Fruit fly (Drosophila melanogaster) whole organism, embryonic: Measurements from ENCODE around the gene Eig71Ec.

Source experiments
- Bdp1 ChIP-seq: fragments of 200-800 bp; sonication (Bioruptor generic); optimal IDR thresholded peaks from 3 replicates; lab custom pipeline; 2016; ENCODE audit warnings: missing biosample characterization, missing genetic modification characterization
- BtbVII ChIP-seq: fragments of 200-800 bp; sonication (Bioruptor generic); optimal IDR thresholded peaks from 3 replicates; lab custom pipeline; 2017; ENCODE audit warnings: missing biosample characterization, mild to moderate bottlenecking, missing genetic modification characterization
- CG12659 ChIP-seq: fragments of 200-800 bp; sonication (Bioruptor generic); optimal IDR thresholded peaks from 3 replicates; lab custom pipeline; 2017; ENCODE audit warnings: mild to moderate bottlenecking, missing biosample characterization, missing genetic modification reagents, missing genetic modification characterization
- CG12942 ChIP-seq: fragments of 200-800 bp; sonication (Bioruptor generic); optimal IDR thresholded peaks from 3 replicates; lab custom pipeline; 2016; ENCODE audit warnings: missing biosample characterization, missing genetic modification characterization
- CG14667 ChIP-seq: fragments of 200-800 bp; sonication (Bioruptor generic); IDR thresholded peaks from 2 replicates; pipeline ENCODE4 v1.3.6; 2022; ENCODE audit warnings: missing biosample characterization, missing genetic modification characterization
- CG14965 ChIP-seq: fragments of 200-800 bp; sonication (Bioruptor generic); optimal IDR thresholded peaks from 2 replicates; lab custom pipeline; 2016; ENCODE audit warnings: missing biosample characterization, missing genetic modification characterization, borderline replicate concordance
- CG15269 ChIP-seq: fragments of 200-800 bp; sonication (Bioruptor generic); optimal IDR thresholded peaks from 2 replicates; lab custom pipeline; 2018; ENCODE audit warnings: missing biosample characterization, mild to moderate bottlenecking, missing genetic modification characterization, moderate library complexity
- CG1602 ChIP-seq: fragments of 200-800 bp; sonication (Bioruptor generic); optimal IDR thresholded peaks from 3 replicates; lab custom pipeline; 2016; ENCODE audit warnings: missing biosample characterization, missing genetic modification characterization
- CG17361 ChIP-seq: fragments of 200-800 bp; sonication (Bioruptor generic); IDR thresholded peaks from 3 replicates; pipeline ENCODE4 v1.3.6; 2022; ENCODE audit warnings: missing biosample characterization, missing genetic modification characterization
- CG17612 ChIP-seq: fragments of 200-800 bp; sonication (Bioruptor generic); IDR thresholded peaks from 2 replicates; pipeline ENCODE4 v1.3.6; 2022; ENCODE audit warnings: missing biosample characterization, missing genetic modification characterization
- CG2712 ChIP-seq: fragments of 200-800 bp; optimal IDR thresholded peaks from 3 replicates; lab custom pipeline; 2019; ENCODE audit warnings: missing biosample characterization, mild to moderate bottlenecking, missing genetic modification characterization, moderate library complexity
- CG2889 ChIP-seq: fragments of 200-800 bp; sonication (Bioruptor generic); IDR thresholded peaks from 3 replicates; pipeline ENCODE4 v1.3.6; 2022; ENCODE audit warnings: missing biosample characterization, missing genetic modification characterization
- CG31441 ChIP-seq: fragments of 200-800 bp; sonication (Bioruptor generic); IDR thresholded peaks from 2 replicates; pipeline ENCODE4 v1.3.6; 2022; ENCODE audit warnings: missing biosample characterization, missing genetic modification characterization
- CG3163 ChIP-seq: fragments of 200-800 bp; sonication (Bioruptor generic); optimal IDR thresholded peaks from 3 replicates; lab custom pipeline; 2016; ENCODE audit warnings: missing biosample characterization, missing genetic modification characterization
- CG32532 ChIP-seq: fragments of 200-800 bp; sonication (Bioruptor generic); IDR thresholded peaks from 2 replicates; pipeline ENCODE4 v1.3.6; 2022; ENCODE audit warnings: missing biosample characterization, missing genetic modification characterization
- CG3407 ChIP-seq: fragments of 200-800 bp; sonication (Bioruptor generic); optimal IDR thresholded peaks from 2 replicates; lab custom pipeline; 2018; ENCODE audit warnings: missing biosample characterization, mild to moderate bottlenecking, missing genetic modification characterization
- CG34224 ChIP-seq: fragments of 200-800 bp; sonication (Bioruptor generic); IDR thresholded peaks from 3 replicates; pipeline ENCODE4 v1.3.6; 2022; ENCODE audit warnings: missing biosample characterization, missing genetic modification characterization; ENCODE audit not compliant: partially characterized antibody
- CG5245 ChIP-seq: fragments of 200-800 bp; sonication (Bioruptor generic); optimal IDR thresholded peaks from 3 replicates; lab custom pipeline; 2016; ENCODE audit warnings: missing biosample characterization, missing genetic modification characterization
- CG6689 ChIP-seq: fragments of 200-800 bp; sonication (Bioruptor generic); IDR thresholded peaks from 2 replicates; pipeline ENCODE4 v1.3.6; 2022; ENCODE audit warnings: missing biosample characterization, missing genetic modification characterization
- CG7839 ChIP-seq: fragments of 200-800 bp; sonication (Bioruptor generic); optimal IDR thresholded peaks from 3 replicates; lab custom pipeline; 2018; ENCODE audit warnings: missing biosample characterization, mild to moderate bottlenecking, missing genetic modification characterization, moderate library complexity
- CG8388 ChIP-seq: fragments of 200-800 bp; sonication (Bioruptor generic); optimal IDR thresholded peaks from 2 replicates; lab custom pipeline; 2019; ENCODE audit warnings: missing biosample characterization, mild to moderate bottlenecking, missing genetic modification characterization, moderate library complexity
- CG9215 ChIP-seq: fragments of 200-800 bp; sonication (Bioruptor generic); IDR thresholded peaks from 2 replicates; pipeline ENCODE4 v1.3.6; 2022; ENCODE audit warnings: missing biosample characterization, missing genetic modification characterization
- CkIIα-i1 ChIP-seq: fragments of 200-800 bp; sonication (Bioruptor generic); IDR thresholded peaks from 2 replicates; pipeline ENCODE4 v1.3.6; 2022; ENCODE audit warnings: missing biosample characterization, missing genetic modification characterization
- CrebB ChIP-seq: fragments of 200-800 bp; sonication (Bioruptor generic); optimal IDR thresholded peaks from 3 replicates; lab custom pipeline; 2018; ENCODE audit warnings: missing biosample characterization, mild to moderate bottlenecking, missing genetic modification characterization
- D ChIP-seq, 2 experiments: fragments of 200-800 bp in 1 of 2; fragments of >200 bp in 1 of 2; sonication (Bioruptor generic) in 1 of 2; optimal IDR thresholded peaks; 2 replicates in 1 of 2; 3 replicates in 1 of 2; lab custom pipeline; 2017; ENCODE audit warnings: mild to moderate bottlenecking in 1 of 2, missing biosample characterization in 1 of 2, missing genetic modification characterization in 1 of 2, missing genetic modification reagents in 1 of 2
- Hand ChIP-seq: fragments of 200-800 bp; sonication (Bioruptor generic); optimal IDR thresholded peaks from 2 replicates; lab custom pipeline; 2017; ENCODE audit warnings: mild to moderate bottlenecking, missing biosample characterization, missing genetic modification reagents, missing genetic modification characterization
- HmgD ChIP-seq: fragments of 200-800 bp; sonication (Bioruptor generic); optimal IDR thresholded peaks from 3 replicates; lab custom pipeline; 2016; ENCODE audit warnings: missing biosample characterization, missing genetic modification characterization
- Hr51 ChIP-seq, 2 experiments: fragments of 200-800 bp; sonication (Bioruptor generic); optimal IDR thresholded peaks; 2 replicates in 1 of 2; 3 replicates in 1 of 2; lab custom pipeline; 2016 to 2018; ENCODE audit warnings: missing biosample characterization in 2 of 2, missing genetic modification characterization in 2 of 2, mild to moderate bottlenecking in 1 of 2, moderate library complexity in 1 of 2
- Lim3 ChIP-seq: fragments of 200-800 bp; sonication (Bioruptor generic); IDR thresholded peaks from 2 replicates; pipeline ENCODE4 v1.3.6; 2022; ENCODE audit warnings: missing biosample characterization, missing genetic modification characterization
- Oli ChIP-seq: fragments of 200-800 bp; sonication (Bioruptor generic); optimal IDR thresholded peaks from 2 replicates; lab custom pipeline; 2018; ENCODE audit warnings: missing biosample characterization, mild to moderate bottlenecking, missing genetic modification characterization, moderate library complexity
- Optix ChIP-seq: fragments of 200-800 bp; sonication (Bioruptor generic); IDR thresholded peaks from 3 replicates; pipeline ENCODE4 v1.3.6; 2022; ENCODE audit warnings: missing biosample characterization, missing genetic modification characterization
- Poxn ChIP-seq: fragments of 200-800 bp; sonication (Bioruptor generic); IDR thresholded peaks from 2 replicates; pipeline ENCODE4 v1.3.6; 2022; ENCODE audit warnings: missing biosample characterization, missing genetic modification characterization
- Taf1 ChIP-seq: fragments of 200-800 bp; sonication (Bioruptor generic); IDR thresholded peaks from 2 replicates; pipeline ENCODE4 v1.3.6; 2022; ENCODE audit warnings: missing biosample characterization, missing genetic modification characterization
- bigmax ChIP-seq: fragments of 200-800 bp; sonication (Bioruptor generic); optimal IDR thresholded peaks from 2 replicates; lab custom pipeline; 2018; ENCODE audit warnings: missing biosample characterization, mild to moderate bottlenecking, missing genetic modification characterization
- caup ChIP-seq: fragments of 200-800 bp; sonication (Bioruptor generic); optimal IDR thresholded peaks from 3 replicates; lab custom pipeline; 2017; ENCODE audit warnings: missing biosample characterization, mild to moderate bottlenecking, missing genetic modification characterization, moderate library complexity; ENCODE audit not compliant: severe bottlenecking
- chn ChIP-seq: fragments of 200-800 bp; sonication (Bioruptor generic); optimal IDR thresholded peaks from 2 replicates; lab custom pipeline; 2016; ENCODE audit warnings: missing biosample characterization, missing genetic modification characterization
- cwo ChIP-seq: fragments of 200-800 bp; sonication (Bioruptor generic); optimal IDR thresholded peaks from 3 replicates; lab custom pipeline; 2017; ENCODE audit warnings: missing biosample characterization, missing genetic modification characterization, mild to moderate bottlenecking, moderate library complexity, missing genetic modification reagents
- dan ChIP-seq: fragments of 200-800 bp; sonication (Bioruptor generic); IDR thresholded peaks from 2 replicates; pipeline ENCODE4 v1.3.6; 2022; ENCODE audit warnings: missing biosample characterization, missing genetic modification characterization
- dpn ChIP-seq, 2 experiments: fragments of 200-800 bp; sonication (Bioruptor generic); optimal IDR thresholded peaks; 3 replicates each; lab custom pipeline; 2016; ENCODE audit warnings: missing biosample characterization in 2 of 2, missing genetic modification characterization in 2 of 2
- eve ChIP-seq, 2 experiments: fragments of >200 bp; optimal IDR thresholded peaks; 2 replicates each; lab custom pipeline; 2017; ENCODE audit warnings: missing biosample characterization in 2 of 2, missing genetic modification characterization in 2 of 2
- gcm2 ChIP-seq: fragments of 200-800 bp; sonication (Bioruptor generic); optimal IDR thresholded peaks from 2 replicates; lab custom pipeline; 2016; ENCODE audit warnings: missing biosample characterization, missing genetic modification characterization
- gem ChIP-seq: fragments of 200-800 bp; sonication (Bioruptor generic); optimal IDR thresholded peaks from 2 replicates; lab custom pipeline; 2019; ENCODE audit warnings: missing biosample characterization, mild to moderate bottlenecking, missing genetic modification characterization, moderate library complexity
- gsb ChIP-seq: fragments of 200-800 bp; sonication (Bioruptor generic); IDR thresholded peaks from 2 replicates; pipeline ENCODE4 v1.3.6; 2022; ENCODE audit warnings: missing biosample characterization, missing genetic modification characterization
- jigr1 ChIP-seq: fragments of 200-800 bp; sonication (Bioruptor generic); IDR thresholded peaks from 3 replicates; pipeline ENCODE4 v1.3.6; 2022; ENCODE audit warnings: missing biosample characterization, missing genetic modification characterization
- klu ChIP-seq: fragments of 200-800 bp; sonication (Bioruptor generic); IDR thresholded peaks from 2 replicates; pipeline ENCODE4 v1.3.6; 2022; ENCODE audit warnings: missing biosample characterization, missing genetic modification characterization
- phol ChIP-seq: fragments of 200-800 bp; sonication (Bioruptor generic); optimal IDR thresholded peaks from 3 replicates; lab custom pipeline; 2018; ENCODE audit warnings: missing biosample characterization, mild to moderate bottlenecking, missing genetic modification characterization, moderate library complexity
- slbo ChIP-seq: fragments of 200-800 bp; sonication (Bioruptor generic); IDR thresholded peaks from 2 replicates; pipeline ENCODE4 v1.3.6; 2022; ENCODE audit warnings: missing biosample characterization, missing genetic modification characterization
- tna ChIP-seq: fragments of 200-800 bp; sonication (Bioruptor generic); IDR thresholded peaks from 2 replicates; pipeline ENCODE4 v1.3.6; 2022; ENCODE audit warnings: missing biosample characterization, missing genetic modification characterization; ENCODE audit not compliant: partially characterized antibody
- trh ChIP-seq: fragments of 200-800 bp; sonication (Bioruptor generic); optimal IDR thresholded peaks from 2 replicates; lab custom pipeline; 2016; ENCODE audit warnings: missing biosample characterization, missing genetic modification characterization
- vfl ChIP-seq: fragments of 200-800 bp; sonication (Bioruptor generic); optimal IDR thresholded peaks from 2 replicates; lab custom pipeline; 2016; ENCODE audit warnings: missing biosample characterization, missing genetic modification characterization
- z ChIP-seq: fragments of 200-800 bp; sonication (Bioruptor generic); IDR thresholded peaks from 3 replicates; pipeline ENCODE4 v1.3.6; 2022; ENCODE audit warnings: missing biosample characterization, missing genetic modification characterization

Gene Eig71Ec

DNA sequence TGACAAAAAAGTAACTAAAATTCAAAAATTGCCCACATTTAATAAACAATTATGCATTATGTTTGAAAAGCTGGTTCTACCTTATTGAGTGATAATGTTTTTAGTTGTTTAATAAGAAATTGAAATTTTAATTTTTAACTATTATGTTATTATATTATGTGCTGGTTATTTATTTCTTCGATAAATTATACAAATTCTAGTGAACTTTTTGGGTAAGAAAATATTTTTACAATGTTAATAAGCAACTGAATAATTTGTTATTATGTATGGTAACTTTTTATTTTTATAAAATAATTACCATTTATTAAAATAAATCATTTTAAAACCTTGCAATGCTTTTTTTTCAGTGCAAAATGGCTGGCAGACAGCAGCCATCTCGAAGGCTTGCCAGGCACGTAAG lies 35.6 kb downstream of the Eig71Ec start (continued):
- TF ChIP-seq D (optimal IDR thresholded peaks at IDR 0.05; lab: Kevin White, UChicago) = no peak
- no peak for TF ChIP-seq D (GFP tag; optimal IDR thresholded peaks at IDR 0.05; lab: Kevin White, UChicago)
- TF ChIP-seq CG17612 (GFP tag; lab: Robert Waterston, UW) = no peak
- no peak for TF ChIP-seq Lim3 (GFP tag; lab: Robert Waterston, UW)
- TF ChIP-seq vfl = no peak
- TF ChIP-seq Oli (tag; lab: Kevin White, UChicago) = peak; percentile 6
- no peak for TF ChIP-seq CG32532
- no peak for TF ChIP-seq caup (GFP tag; lab: Kevin White, UChicago)
- TF ChIP-seq gem (tag; lab: Kevin White, UChicago) = peak; percentile 48
- no peak for TF ChIP-seq Taf1
- TF ChIP-seq CG9215 = no peak
- peak; percentile 17 for TF ChIP-seq CG12659
- no peak for TF ChIP-seq dpn (GFP tag; optimal IDR thresholded peaks at IDR 0.05; lab: Kevin White, UChicago)
- TF ChIP-seq z (GFP tag; lab: Robert Waterston, UW) = no peak
- TF ChIP-seq Bdp1 = no peak
- TF ChIP-seq CG8388 = no peak
- no peak for TF ChIP-seq Poxn (GFP tag; lab: Robert Waterston, UW)
- no peak for TF ChIP-seq BtbVII (GFP tag; lab: Kevin White, UChicago)
- TF ChIP-seq CrebB = no peak
- TF ChIP-seq HmgD (GFP tag; lab: Kevin White, UChicago) = no peak
- TF ChIP-seq CkIIα-i1 (GFP tag; lab: Robert Waterston, UW) = no peak
- TF ChIP-seq chn (GFP tag; lab: Kevin White, UChicago) = no peak
- TF ChIP-seq CG5245 = no peak
- no peak for TF ChIP-seq trh (GFP tag; lab: Kevin White, UChicago)
- TF ChIP-seq CG6689 (GFP tag; lab: Robert Waterston, UW) = no peak
- TF ChIP-seq CG14965 (GFP tag; lab: Kevin White, UChicago) = no peak
- TF ChIP-seq jigr1 (GFP tag; lab: Robert Waterston, UW) = no peak
- TF ChIP-seq cwo (GFP tag; lab: Kevin White, UChicago) = peak; percentile 10
- no peak for TF ChIP-seq gcm2 (GFP tag; lab: Kevin White, UChicago)
- TF ChIP-seq CG15269 (tag; lab: Kevin White, UChicago) = peak; percentile 2
- no peak for TF ChIP-seq CG12942 (GFP tag; lab: Kevin White, UChicago)
- TF ChIP-seq CG17361 (GFP tag; lab: Robert Waterston, UW) = peak; percentile 59; the same call in 1 of the 3 replicates
- TF ChIP-seq CG14667 = no peak
- TF ChIP-seq eve (GFP tag; optimal IDR thresholded peaks at IDR 0.05; lab: Kevin White, UChicago) = no peak
- TF ChIP-seq CG2712 = peak; percentile 25
- no peak for TF ChIP-seq tna
- no peak for TF ChIP-seq CG3163 (GFP tag; lab: Kevin White, UChicago)
- no peak for TF ChIP-seq Optix (GFP tag; lab: Robert Waterston, UW)
- TF ChIP-seq CG3407 = no peak
- no peak for TF ChIP-seq CG34224 (GFP tag; lab: Robert Waterston, UW)
- no peak for TF ChIP-seq bigmax (GFP tag; lab: Kevin White, UChicago)
- peak; percentile 55; the same call in 1 of the 2 replicates for TF ChIP-seq CG31441 (GFP tag; lab: Robert Waterston, UW)
- no peak for TF ChIP-seq dan (GFP tag; lab: Robert Waterston, UW)
- peak; percentile 19 for TF ChIP-seq phol (tag; lab: Kevin White, UChicago)
- no peak for TF ChIP-seq slbo (GFP tag; lab: Robert Waterston, UW)
- TF ChIP-seq klu = no peak
- no peak for TF ChIP-seq Hand (GFP tag; lab: Kevin White, UChicago)
- peak; percentile 44 for TF ChIP-seq CG7839 (tag; lab: Kevin White, UChicago)
- no peak for TF ChIP-seq CG2889
- no peak for TF ChIP-seq CG1602 (GFP tag; lab: Kevin White, UChicago)
- no peak for TF ChIP-seq gsb (GFP tag; lab: Robert Waterston, UW)
- peak in 1 of 2 experiments; percentile 44 for TF ChIP-seq Hr51 (GFP tag; optimal IDR thresholded peaks at IDR 0.05; lab: Kevin White, UChicago)
